Worm (Caenorhabditis elegans) whole organism, L4/young adult: ENCODE results near the gene acs-6.

ENCODE experiments used
- dao-5 ChIP-seq: sonication (generic microtip); optimal IDR thresholded peaks from 2 replicates; lab custom pipeline; 2016; ENCODE audit warnings: missing genotype, missing genetic modification characterization, moderate library complexity, missing compliant biosample characterization
- him-1 ChIP-seq: sonication (generic microtip); optimal IDR thresholded peaks from 2 replicates; lab custom pipeline; 2016; ENCODE audit warnings: missing genotype, missing genetic modification reagents, missing genetic modification characterization, missing compliant biosample characterization

DNA sequence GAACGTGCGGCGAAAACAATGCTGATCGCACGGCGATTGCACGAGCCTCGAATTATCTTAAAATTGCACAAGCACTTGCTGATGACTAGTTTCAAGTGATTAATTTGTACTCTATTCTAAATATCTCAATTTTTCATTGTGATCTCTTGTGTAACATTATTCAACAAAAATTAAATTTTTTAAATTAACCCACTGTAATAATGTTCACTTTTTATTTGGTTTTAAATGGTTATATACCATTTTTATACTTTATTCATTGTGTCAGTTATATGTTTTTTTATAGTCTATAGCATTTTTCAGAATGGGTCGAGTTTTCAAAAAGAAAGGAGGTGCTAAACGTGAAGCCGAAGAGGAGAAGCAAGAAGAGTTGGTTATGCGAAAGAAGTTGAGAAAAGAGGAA lies 8.2 kb upstream of the acs-6 start, which contains the start of gene ZK1127.4:
- no peak for TF ChIP-seq him-1
- no peak for TF ChIP-seq dao-5 (tag; lab: Kevin White, UChicago)
